Worm (Caenorhabditis elegans) whole organism, mixed stage, embryonic: ENCODE results near the gene tin-9.1.

ENCODE experiments used
- M03D4.4 ChIP-seq: sonication (generic microtip); optimal IDR thresholded peaks from 2 replicates; lab custom pipeline; 2017; ENCODE audit warnings: mild to moderate bottlenecking, missing genetic modification characterization, missing compliant biosample characterization
- blmp-1 ChIP-seq: fragments of 150-350 bp; optimal IDR thresholded peaks from 2 replicates; lab custom pipeline; 2014; ENCODE audit warnings: missing biosample characterization, missing genetic modification characterization
- ceh-39 ChIP-seq: fragments of 150-350 bp; optimal IDR thresholded peaks from 2 replicates; lab custom pipeline; 2014; ENCODE audit warnings: missing biosample characterization, missing genetic modification characterization
- ceh-83 ChIP-seq: fragments of 200-800 bp; sonication (Bioruptor generic); optimal IDR thresholded peaks from 2 replicates; lab custom pipeline; 2018; ENCODE audit warnings: mild to moderate bottlenecking, missing genetic modification characterization, missing compliant biosample characterization
- ces-1 ChIP-seq: fragments of 150-350 bp; optimal IDR thresholded peaks from 2 replicates; lab custom pipeline; 2014; ENCODE audit warnings: missing biosample characterization, missing genetic modification reagents, missing genetic modification characterization
- cnd-1 ChIP-seq: fragments of 200-800 bp; sonication (Bioruptor generic); optimal IDR thresholded peaks from 2 replicates; lab custom pipeline; 2018; ENCODE audit warnings: mild to moderate bottlenecking, missing genetic modification characterization, missing compliant biosample characterization
- drap-1 ChIP-seq: fragments of 200-800 bp; sonication (Bioruptor generic); optimal IDR thresholded peaks from 3 replicates; lab custom pipeline; 2018; ENCODE audit warnings: mild to moderate bottlenecking, missing genetic modification characterization, missing compliant biosample characterization
- elt-1 ChIP-seq: sonication (generic microtip); optimal IDR thresholded peaks from 2 replicates; lab custom pipeline; 2017; ENCODE audit warnings: missing genetic modification characterization, mild to moderate bottlenecking, missing compliant biosample characterization, antibody characterized with exemption, moderate library complexity, borderline replicate concordance; ENCODE audit not compliant: insufficient read depth
- elt-3 ChIP-seq: fragments of 150-350 bp; optimal IDR thresholded peaks from 2 replicates; lab custom pipeline; 2014; ENCODE audit warnings: missing biosample characterization, missing genetic modification characterization
- flh-1 ChIP-seq: fragments of 200-800 bp; sonication (Bioruptor generic); optimal IDR thresholded peaks from 2 replicates; lab custom pipeline; 2018; ENCODE audit warnings: mild to moderate bottlenecking, missing genetic modification characterization, moderate library complexity, missing compliant biosample characterization
- ham-2 ChIP-seq: fragments of 200-800 bp; sonication (Bioruptor generic); optimal IDR thresholded peaks from 2 replicates; lab custom pipeline; 2018; ENCODE audit warnings: mild to moderate bottlenecking, missing genetic modification characterization, missing compliant biosample characterization
- hlh-1 ChIP-seq: fragments of 150-350 bp; optimal IDR thresholded peaks from 2 replicates; lab custom pipeline; 2014; ENCODE audit warnings: missing biosample characterization, missing genetic modification reagents, missing genetic modification characterization
- lin-13 ChIP-seq: fragments of 150-350 bp; optimal IDR thresholded peaks from 2 replicates; lab custom pipeline; 2014; ENCODE audit warnings: missing biosample characterization, missing genetic modification characterization
- lsy-2 ChIP-seq: fragments of 150-350 bp; optimal IDR thresholded peaks from 2 replicates; lab custom pipeline; 2014; ENCODE audit warnings: missing biosample characterization, missing genetic modification characterization
- mep-1 ChIP-seq: fragments of 150-350 bp; optimal IDR thresholded peaks from 2 replicates; lab custom pipeline; 2017; ENCODE audit warnings: missing biosample characterization, missing genetic modification reagents, missing genetic modification characterization, inconsistent platforms
- mls-2 ChIP-seq: sonication (generic microtip); optimal IDR thresholded peaks from 2 replicates; lab custom pipeline; 2016; ENCODE audit warnings: mild to moderate bottlenecking, missing genetic modification characterization, moderate library complexity, missing compliant biosample characterization
- nhr-12 ChIP-seq: fragments of 150-350 bp; optimal IDR thresholded peaks from 2 replicates; lab custom pipeline; 2014; ENCODE audit warnings: missing biosample characterization, missing genetic modification characterization
- nhr-237 ChIP-seq: fragments of 150-350 bp; optimal IDR thresholded peaks from 2 replicates; lab custom pipeline; 2014; ENCODE audit warnings: missing biosample characterization, missing genetic modification characterization
- nhr-28 ChIP-seq: fragments of 150-350 bp; optimal IDR thresholded peaks from 2 replicates; lab custom pipeline; 2014; ENCODE audit warnings: missing biosample characterization, missing genetic modification characterization
- nhr-76 ChIP-seq: sonication (generic microtip); optimal IDR thresholded peaks from 2 replicates; lab custom pipeline; 2017; ENCODE audit warnings: missing biosample characterization, missing genetic modification characterization
- pha-4 ChIP-seq: fragments of 150-350 bp; optimal IDR thresholded peaks from 2 replicates; lab custom pipeline; 2018; ENCODE audit warnings: missing biosample characterization, missing genetic modification reagents, missing genetic modification characterization
- sem-2 ChIP-seq: fragments of 200-800 bp; sonication (Bioruptor generic); optimal IDR thresholded peaks from 2 replicates; lab custom pipeline; 2018; ENCODE audit warnings: mild to moderate bottlenecking, missing genetic modification characterization, missing compliant biosample characterization
- snpc-4 ChIP-seq: fragments of 150-350 bp; optimal IDR thresholded peaks from 2 replicates; lab custom pipeline; 2014; ENCODE audit warnings: missing biosample characterization, missing genetic modification characterization
- sptf-1 ChIP-seq: sonication (generic microtip); optimal IDR thresholded peaks from 2 replicates; lab custom pipeline; 2017; ENCODE audit warnings: mild to moderate bottlenecking, missing genetic modification characterization, moderate library complexity, missing compliant biosample characterization
- tbx-8 ChIP-seq: fragments of 200-800 bp; sonication (Bioruptor generic); optimal IDR thresholded peaks from 2 replicates; lab custom pipeline; 2018; ENCODE audit warnings: mild to moderate bottlenecking, missing genetic modification characterization, moderate library complexity, missing compliant biosample characterization
- unc-120 ChIP-seq: sonication (generic microtip); optimal IDR thresholded peaks from 2 replicates; lab custom pipeline; 2017; ENCODE audit warnings: missing genetic modification characterization, missing compliant biosample characterization; ENCODE audit not compliant: poor library complexity, severe bottlenecking
- unc-39 ChIP-seq: fragments of 150-350 bp; optimal IDR thresholded peaks from 2 replicates; lab custom pipeline; 2014; ENCODE audit warnings: missing biosample characterization, missing genetic modification characterization
- unc-62 ChIP-seq: fragments of 150-350 bp; optimal IDR thresholded peaks from 2 replicates; lab custom pipeline; 2014; ENCODE audit warnings: missing biosample characterization, missing genetic modification reagents, missing genetic modification characterization
- ztf-11 ChIP-seq: fragments of 150-350 bp; optimal IDR thresholded peaks from 2 replicates; lab custom pipeline; 2014; ENCODE audit warnings: missing biosample characterization, missing genetic modification characterization

Gene tin-9.1

ce11 chrIV:7044552-7045139 is at the start of gene tin-9.1:
Gene tin-9.1 (minus strand): TSS chrIV:7044602.
- TF ChIP-seq mep-1 (tag; lab: Kevin White, UChicago) (peak; percentile 45), pha-4 (tag; lab: Kevin White, UChicago) (peak; percentile 26), sem-2 (GFP tag; lab: Kevin White, UChicago) (no peak), elt-3 (tag; lab: Kevin White, UChicago) (no peak), ces-1 (GFP tag; lab: Kevin White, UChicago) (peak; percentile 62), lsy-2 (peak; percentile 69), lin-13 (tag; lab: Kevin White, UChicago) (peak; percentile 19)

ce11 chrIV:7084632-7085160 is 40.3 kb upstream of the tin-9.1 start, which contains the start of gene rps-4:
Gene rps-4 (minus strand): TSS chrIV:7084682.
- TF ChIP-seq elt-1 (tag; lab: Kevin White, UChicago) (no peak), unc-120 (tag; lab: Kevin White, UChicago) (peak; percentile 27), nhr-12 (no peak), ham-2 (GFP tag; lab: Kevin White, UChicago) (peak; percentile 39), lsy-2 (peak; percentile 86), lin-13 (tag; lab: Kevin White, UChicago) (peak; percentile 71), blmp-1 (no peak), sptf-1 (tag; lab: Kevin White, UChicago) (peak; percentile 76), cnd-1 (tag; lab: Kevin White, UChicago) (peak; percentile 69), drap-1 (GFP tag; lab: Kevin White, UChicago) (peak; percentile 17), M03D4.4 (tag; lab: Kevin White, UChicago) (peak; percentile 8), ztf-11 (tag; lab: Kevin White, UChicago) (no peak), unc-39 (tag; lab: Kevin White, UChicago) (no peak), ces-1 (GFP tag; lab: Kevin White, UChicago) (peak; percentile 59), ceh-83 (GFP tag; lab: Kevin White, UChicago) (peak; percentile 36), nhr-237 (tag; lab: Kevin White, UChicago) (peak; percentile 90), elt-3 (tag; lab: Kevin White, UChicago) (peak; percentile 26), hlh-1 (peak; percentile 82), ceh-39 (peak; percentile 64), pha-4 (tag; lab: Kevin White, UChicago) (peak; percentile 58), mep-1 (tag; lab: Kevin White, UChicago) (peak; percentile 94), unc-62 (GFP tag; lab: Kevin White, UChicago) (peak; percentile 57), nhr-76 (no peak)

ce11 chrIV:7083976-7084375 is 39.6 kb upstream of the tin-9.1 start:
- TF ChIP-seq ztf-11 (tag; lab: Kevin White, UChicago) = no peak
- no peak for TF ChIP-seq mls-2 (tag; lab: Kevin White, UChicago)
- no peak for TF ChIP-seq flh-1 (GFP tag; lab: Kevin White, UChicago)
- TF ChIP-seq nhr-12 = no peak
- no peak for TF ChIP-seq nhr-28
- TF ChIP-seq, all 35 proteins: peak for 0

- no peak for TF ChIP-seq unc-120 (tag; lab: Kevin White, UChicago)
- TF ChIP-seq ham-2 (GFP tag; lab: Kevin White, UChicago) = no peak
- TF ChIP-seq ztf-11 (tag; lab: Kevin White, UChicago) = no peak
- no peak for TF ChIP-seq snpc-4 (tag; lab: Kevin White, UChicago)
- no peak for TF ChIP-seq hlh-1
- no peak for TF ChIP-seq drap-1 (GFP tag; lab: Kevin White, UChicago)
- no peak for TF ChIP-seq sem-2 (GFP tag; lab: Kevin White, UChicago)
- TF ChIP-seq ceh-39 = no peak
- no peak for TF ChIP-seq blmp-1
- TF ChIP-seq tbx-8 (GFP tag; lab: Kevin White, UChicago) = no peak
Measured at ce11 chrIV:7083382-7083784, 39.0 kb upstream of the tin-9.1 start, which contains the start of gene Y43B11AR.3. Gene Y43B11AR.3 (minus strand): TSS chrIV:7083716.

- no peak for TF ChIP-seq nhr-76
- no peak for TF ChIP-seq ceh-39
- no peak for TF ChIP-seq lsy-2
Measured at ce11 chrIV:7081214-7081613, 36.8 kb upstream of the tin-9.1 start, which contains the start of gene Y43B11AR.1. Gene Y43B11AR.1 (plus strand): TSS chrIV:7081514.
